Worm (Caenorhabditis elegans): ENCODE measurements around the gene best-20.

The best-20 gene

DNA sequence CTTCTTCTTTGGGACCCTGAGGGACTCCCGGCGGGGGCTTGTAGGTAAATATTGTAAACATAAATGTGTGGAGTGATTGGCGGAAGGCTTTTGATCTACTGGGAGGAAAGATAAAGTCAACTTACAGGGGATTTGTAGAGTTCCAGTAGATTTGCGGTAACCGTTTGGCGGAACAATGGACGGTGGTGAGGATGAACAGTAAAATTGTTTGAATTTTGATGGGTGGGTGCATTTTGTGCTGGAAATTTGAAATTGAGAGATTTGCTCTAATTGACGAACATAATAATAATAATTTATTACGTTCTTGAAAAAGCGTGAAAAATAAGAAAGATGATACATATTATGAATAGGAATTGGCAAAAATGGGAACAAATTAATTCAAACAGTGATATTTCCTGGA, 10.6 kb downstream of the best-20 start, which contains the start of gene vab-2:
vab-2 (minus strand) TSS at position 238 of the 400 bp plus-strand sequence.
- TF ChIP-seq sptf-1 (tag; optimal IDR thresholded peaks at IDR 0.05) (no peak), nhr-12 (tag; optimal IDR thresholded peaks at IDR 0.05) (no peak), ces-1 (GFP tag; optimal IDR thresholded peaks at IDR 0.05) (no peak), elt-1 (tag; optimal IDR thresholded peaks at IDR 0.05; ENCODE audit: borderline replicate concordance, insufficient read depth) (no peak), ztf-11 (tag; optimal IDR thresholded peaks at IDR 0.05) (no peak), mep-1 (tag; optimal IDR thresholded peaks at IDR 0.05) (peak; percentile 14), ceh-43 (GFP tag; optimal IDR thresholded peaks at IDR 0.05) (no peak), M03D4.4 (tag; optimal IDR thresholded peaks at IDR 0.05) (no peak), ceh-39 (tag; optimal IDR thresholded peaks at IDR 0.05) (no peak), ceh-83 (GFP tag; optimal IDR thresholded peaks at IDR 0.05) (peak; percentile 55), zip-8 (tag; optimal IDR thresholded peaks at IDR 0.05) (no peak), drap-1 (GFP tag; optimal IDR thresholded peaks at IDR 0.05) (no peak)

DNA sequence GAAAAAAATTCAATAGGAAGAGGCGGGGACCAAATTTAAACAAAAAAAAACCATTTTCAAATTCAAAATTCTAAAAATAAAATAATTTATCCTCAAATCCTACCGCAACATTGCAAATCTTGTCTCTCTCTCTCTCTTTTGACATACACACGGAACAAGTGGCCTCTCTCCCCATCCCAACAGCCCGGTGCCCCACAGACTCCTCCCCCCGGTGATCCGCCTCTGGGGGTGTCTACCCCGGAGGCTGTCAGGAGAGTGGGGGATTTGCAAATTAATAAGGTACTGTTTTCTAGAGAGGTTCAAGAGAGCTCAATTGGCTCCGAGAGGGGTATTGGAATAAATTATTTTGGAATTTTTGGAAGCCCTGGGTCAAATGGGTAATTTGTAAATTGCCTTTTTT, 11.7 kb downstream of the best-20 start:
- TF ChIP-seq hlh-1 (tag; optimal IDR thresholded peaks at IDR 0.05) = peak; percentile 57
- peak; percentile 6 for TF ChIP-seq mls-2 (tag; optimal IDR thresholded peaks at IDR 0.05)
- no peak for TF ChIP-seq drap-1 (GFP tag; optimal IDR thresholded peaks at IDR 0.05)
- TF ChIP-seq sptf-1 (tag; optimal IDR thresholded peaks at IDR 0.05) = no peak

DNA sequence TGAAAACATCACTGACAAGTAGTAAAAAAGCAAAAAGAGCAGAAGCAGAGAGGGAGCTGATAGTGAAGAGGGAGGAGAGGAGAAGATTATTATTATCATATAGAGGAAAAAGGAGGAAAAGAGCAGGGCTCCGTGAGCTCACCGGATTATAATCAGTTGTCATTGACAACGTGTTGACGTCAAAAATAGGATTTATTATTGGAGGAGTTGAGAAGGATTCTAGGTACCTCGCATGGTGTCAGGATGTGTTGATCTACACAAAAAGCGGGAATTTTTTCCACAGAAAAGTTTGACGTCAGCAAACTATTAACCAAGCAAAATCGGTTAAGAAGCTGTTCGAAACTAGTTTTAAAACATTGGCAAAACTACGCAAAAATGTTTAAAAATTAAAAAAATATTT, 18.1 kb downstream of the best-20 start:
- TF ChIP-seq snpc-4 (tag; optimal IDR thresholded peaks at IDR 0.05) (no peak), unc-62 (GFP tag; optimal IDR thresholded peaks at IDR 0.05) (no peak), ceh-39 (tag; optimal IDR thresholded peaks at IDR 0.05) (no peak)

ce11 chrIV:3781539-3781938, 25.5 kb downstream of the best-20 start:
- TF ChIP-seq unc-62 (GFP tag; optimal IDR thresholded peaks at IDR 0.05) = peak; percentile 58
- no peak for TF ChIP-seq drap-1 (GFP tag; optimal IDR thresholded peaks at IDR 0.05)

ce11 chrIV:3783910-3784309, 27.9 kb downstream of the best-20 start, which contains the start of gene glct-6:
Gene glct-6, plus strand, starts transcription at chrIV:3784210.
- TF ChIP-seq sptf-1 (tag; optimal IDR thresholded peaks at IDR 0.05) (no peak), ceh-83 (GFP tag; optimal IDR thresholded peaks at IDR 0.05) (no peak), tbx-8 (GFP tag; optimal IDR thresholded peaks at IDR 0.05) (no peak), hlh-1 (tag; optimal IDR thresholded peaks at IDR 0.05) (no peak), ceh-39 (tag; optimal IDR thresholded peaks at IDR 0.05) (no peak), bed-3 (GFP tag; optimal IDR thresholded peaks at IDR 0.05) (no peak), ces-1 (GFP tag; optimal IDR thresholded peaks at IDR 0.05) (no peak), ceh-43 (GFP tag; optimal IDR thresholded peaks at IDR 0.05) (no peak), mab-5 (tag; optimal IDR thresholded peaks at IDR 0.05) (no peak)

DNA sequence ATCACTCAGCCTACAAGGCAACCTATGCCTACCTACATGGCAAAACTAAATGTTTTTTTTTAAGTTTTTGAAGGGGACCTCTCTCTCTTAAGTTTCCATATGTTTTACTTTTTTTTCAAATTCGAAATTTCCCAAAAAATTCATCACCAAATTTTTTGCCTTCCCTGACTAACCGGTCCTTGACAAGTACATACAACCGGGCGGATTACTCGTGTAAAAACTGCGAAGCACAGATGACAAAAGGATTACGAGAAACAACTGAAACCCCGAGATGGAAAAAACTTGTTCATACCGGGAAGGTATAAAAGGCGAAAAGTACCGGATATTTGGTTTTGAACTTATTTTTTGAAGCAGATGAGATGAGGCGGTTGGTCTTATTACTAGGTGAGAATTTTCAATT, 38.4 kb downstream of the best-20 start, which contains the start of gene K09B3.1:
K09B3.1 (plus strand) TSS at position 301 of the 400 bp plus-strand sequence.
- TF ChIP-seq ceh-83 (GFP tag; optimal IDR thresholded peaks at IDR 0.05) = no peak
- no peak for TF ChIP-seq unc-39 (tag; optimal IDR thresholded peaks at IDR 0.05)
- TF ChIP-seq elt-3 (tag; optimal IDR thresholded peaks at IDR 0.05) = no peak
- TF ChIP-seq mab-5 (tag; optimal IDR thresholded peaks at IDR 0.05) = no peak
- no peak for TF ChIP-seq ceh-43 (GFP tag; optimal IDR thresholded peaks at IDR 0.05)
- TF ChIP-seq lin-13 (tag; optimal IDR thresholded peaks at IDR 0.05) = no peak
- TF ChIP-seq nhr-2 (tag; optimal IDR thresholded peaks at IDR 0.05) = no peak

DNA sequence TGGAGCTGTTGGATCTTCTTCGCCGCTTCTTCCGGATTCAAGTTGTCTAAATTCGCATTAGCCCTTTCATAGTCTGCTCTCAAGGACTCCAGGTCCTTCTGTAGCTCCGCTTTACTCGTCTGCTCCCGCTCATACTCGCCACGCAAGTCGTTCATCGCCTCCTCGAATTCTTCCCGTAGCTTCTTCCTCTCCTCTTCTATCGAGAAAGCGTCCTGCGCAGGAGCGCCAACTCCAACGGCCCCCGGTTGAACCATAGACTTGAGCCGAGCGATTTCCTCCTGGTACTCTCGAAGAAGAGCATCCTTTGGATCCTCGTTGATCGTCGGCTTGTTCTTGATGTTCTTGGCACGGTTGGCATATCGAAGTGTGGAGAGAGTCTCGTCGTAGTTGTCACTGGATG, 41.4 kb downstream of the best-20 start:
- TF ChIP-seq lsy-2 (tag; optimal IDR thresholded peaks at IDR 0.05) = no peak
- TF ChIP-seq flh-1 (GFP tag; optimal IDR thresholded peaks at IDR 0.05) = no peak
- TF ChIP-seq nhr-237 (tag; optimal IDR thresholded peaks at IDR 0.05) = no peak

DNA sequence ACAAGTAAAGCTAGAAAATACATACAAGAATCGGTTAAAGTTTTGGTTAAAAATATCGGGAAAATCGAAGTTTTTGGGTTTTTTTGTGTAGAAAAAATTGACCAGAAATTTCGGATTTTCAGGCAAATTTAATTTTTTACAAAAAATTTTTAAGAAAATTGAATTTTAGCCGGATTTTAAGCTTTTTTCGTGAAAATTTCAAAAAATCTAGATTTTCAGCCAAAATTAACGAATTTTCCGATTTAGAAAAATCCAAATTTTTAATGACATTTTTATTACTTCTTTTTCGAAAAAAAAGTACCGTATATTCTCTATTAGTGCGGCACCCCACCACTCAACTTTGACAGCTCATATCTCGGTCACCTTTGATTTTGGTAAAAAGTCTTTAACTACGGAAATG, 44.9 kb downstream of the best-20 start, which contains the start of gene osm-3:
osm-3 (minus strand) TSS at position 101 of the 400 bp plus-strand sequence.
- TF ChIP-seq drap-1 (GFP tag; optimal IDR thresholded peaks at IDR 0.05) (no peak), tbx-8 (GFP tag; optimal IDR thresholded peaks at IDR 0.05) (no peak), flh-1 (GFP tag; optimal IDR thresholded peaks at IDR 0.05) (no peak), nhr-76 (tag; optimal IDR thresholded peaks at IDR 0.05) (no peak), unc-39 (tag; optimal IDR thresholded peaks at IDR 0.05) (no peak), hlh-1 (tag; optimal IDR thresholded peaks at IDR 0.05) (no peak), unc-120 (tag; optimal IDR thresholded peaks at IDR 0.05; ENCODE audit: poor library complexity, severe bottlenecking) (no peak), sem-2 (GFP tag; optimal IDR thresholded peaks at IDR 0.05) (no peak), blmp-1 (tag; optimal IDR thresholded peaks at IDR 0.05) (no peak), zip-8 (tag; optimal IDR thresholded peaks at IDR 0.05) (no peak), M03D4.4 (tag; optimal IDR thresholded peaks at IDR 0.05) (no peak), pha-4 (tag; optimal IDR thresholded peaks at IDR 0.05) (no peak), lsy-2 (tag; optimal IDR thresholded peaks at IDR 0.05) (no peak), nhr-28 (tag; optimal IDR thresholded peaks at IDR 0.05) (no peak)

Measured in whole organism, mixed stage, embryonic.